Worm (Caenorhabditis elegans) whole organism, L4 larva: Measurements from ENCODE around the gene rpap-3.
A peak's percentile ranks its signal among the peaks of the same experiment; 100 is the strongest.

Experiments
- D1046.2 ChIP-seq: fragments of 200-800 bp; sonication (Bioruptor generic); IDR thresholded peaks from 2 replicates; pipeline ENCODE4 v1.3.6; 2022; ENCODE audit warnings: missing genetic modification characterization, missing compliant biosample characterization
- F37D6.2 ChIP-seq: sonication (generic microtip); optimal IDR thresholded peaks from 2 replicates; lab custom pipeline; 2016; ENCODE audit warnings: mild to moderate bottlenecking, missing genetic modification characterization, missing compliant biosample characterization
- F44E2.7 ChIP-seq: fragments of 200-800 bp; sonication (Bioruptor generic); IDR thresholded peaks from 2 replicates; pipeline ENCODE4 v2.1.2; 2022; ENCODE audit warnings: missing genetic modification characterization, missing compliant biosample characterization
- R02D3.7 ChIP-seq: fragments of 150-350 bp; sonication (generic microtip); optimal IDR thresholded peaks from 3 replicates; lab custom pipeline; 2014; ENCODE audit warnings: missing biosample characterization, missing genetic modification characterization
- T26A8.4 ChIP-seq: fragments of 200-800 bp; sonication (Bioruptor generic); IDR thresholded peaks from 2 replicates; pipeline ENCODE4 v1.3.6; 2022; ENCODE audit warnings: missing genetic modification characterization, missing compliant biosample characterization
- arid-1 ChIP-seq: fragments of 200-800 bp; sonication (Bioruptor generic); conservative IDR thresholded peaks from 2 replicates; pipeline ENCODE4 v1.3.6; 2022; ENCODE audit warnings: missing genetic modification reagents, missing genetic modification characterization, missing compliant biosample characterization
- ceh-44 ChIP-seq: fragments of 200-800 bp; sonication (Bioruptor generic); IDR thresholded peaks from 2 replicates; pipeline ENCODE4 v1.3.6; 2022; ENCODE audit warnings: missing genetic modification reagents, missing genetic modification characterization, missing compliant biosample characterization
- daf-16 ChIP-seq, 3 experiments: sonication (generic microtip); optimal IDR thresholded peaks; 2 replicates each; lab custom pipeline; 2016 to 2017; ENCODE audit warnings: missing genetic modification characterization in 3 of 3, missing genetic modification reagents in 3 of 3, mild to moderate bottlenecking in 2 of 3, missing compliant biosample characterization in 2 of 3, missing biosample characterization in 1 of 3, moderate library complexity in 1 of 3
- dmd-6 ChIP-seq: fragments of 200-800 bp; sonication (Bioruptor generic); IDR thresholded peaks from 2 replicates; pipeline ENCODE4 v1.3.6; 2022; ENCODE audit warnings: missing genetic modification reagents, missing genetic modification characterization, missing compliant biosample characterization
- dmd-8 ChIP-seq: fragments of 200-800 bp; sonication (Bioruptor generic); IDR thresholded peaks from 2 replicates; pipeline ENCODE4 v1.3.6; 2022; ENCODE audit warnings: missing genetic modification characterization, missing compliant biosample characterization
- dpl-1 ChIP-seq: fragments of 150-350 bp; optimal IDR thresholded peaks from 2 replicates; lab custom pipeline; 2014; ENCODE audit warnings: missing biosample characterization, missing genetic modification reagents, missing genetic modification characterization
- dve-1 ChIP-seq: sonication (generic microtip); optimal IDR thresholded peaks from 2 replicates; lab custom pipeline; 2017; ENCODE audit warnings: antibody characterized with exemption, mild to moderate bottlenecking, missing genetic modification characterization, missing compliant biosample characterization; ENCODE audit not compliant: insufficient read depth
- gei-8 ChIP-seq: fragments of 200-800 bp; sonication (Bioruptor generic); optimal IDR thresholded peaks from 2 replicates; lab custom pipeline; 2018; ENCODE audit warnings: mild to moderate bottlenecking, missing genetic modification characterization, missing compliant biosample characterization
- hlh-11 ChIP-seq: fragments of 200-800 bp; sonication (Bioruptor generic); optimal IDR thresholded peaks from 2 replicates; lab custom pipeline; 2018; ENCODE audit warnings: mild to moderate bottlenecking, missing genetic modification characterization, missing compliant biosample characterization
- hlh-30 ChIP-seq: sonication (generic microtip); optimal IDR thresholded peaks from 2 replicates; lab custom pipeline; 2017; ENCODE audit warnings: antibody characterized with exemption, mild to moderate bottlenecking, missing genetic modification characterization, missing compliant biosample characterization; ENCODE audit not compliant: insufficient read depth
- jun-1 ChIP-seq: fragments of 150-350 bp; optimal IDR thresholded peaks from 2 replicates; lab custom pipeline; 2014; ENCODE audit warnings: missing biosample characterization, missing genetic modification reagents, missing genetic modification characterization
- lin-38 ChIP-seq: fragments of 200-800 bp; sonication (Bioruptor generic); IDR thresholded peaks from 2 replicates; pipeline ENCODE4 v1.3.6; 2022; ENCODE audit warnings: missing genetic modification reagents, missing genetic modification characterization, missing compliant biosample characterization
- lir-3 ChIP-seq: sonication (generic microtip); optimal IDR thresholded peaks from 2 replicates; lab custom pipeline; 2016; ENCODE audit warnings: mild to moderate bottlenecking, missing genetic modification characterization, missing compliant biosample characterization
- madf-5 ChIP-seq, 2 experiments: fragments of 200-800 bp; sonication (Bioruptor generic); IDR thresholded peaks; 2 replicates each; pipeline ENCODE4 v1.3.6; 2022; ENCODE audit warnings: missing compliant biosample characterization in 2 of 2, missing genetic modification characterization in 2 of 2
- mep-1 ChIP-seq: fragments of 150-350 bp; sonication (generic microtip); optimal IDR thresholded peaks from 3 replicates; lab custom pipeline; 2014; ENCODE audit warnings: missing biosample characterization, missing genetic modification characterization
- mes-2 ChIP-seq: sonication (generic microtip); optimal IDR thresholded peaks from 2 replicates; lab custom pipeline; 2016; ENCODE audit warnings: missing genotype, mild to moderate bottlenecking, missing genetic modification characterization, missing compliant biosample characterization; ENCODE audit not compliant: poor library complexity, severe bottlenecking
- nhr-25 ChIP-seq: sonication (generic microtip); optimal IDR thresholded peaks from 2 replicates; lab custom pipeline; 2017; ENCODE audit warnings: missing genetic modification characterization, mild to moderate bottlenecking, missing compliant biosample characterization, antibody characterized with exemption, moderate library complexity, borderline replicate concordance; ENCODE audit not compliant: insufficient read depth
- nhr-28 ChIP-seq: fragments of 150-350 bp; optimal IDR thresholded peaks from 2 replicates; lab custom pipeline; 2014; ENCODE audit warnings: missing biosample characterization, missing genetic modification characterization
- nhr-41 ChIP-seq: fragments of 200-800 bp; sonication (Bioruptor generic); IDR thresholded peaks from 2 replicates; pipeline ENCODE4 v1.3.6; 2022; ENCODE audit warnings: missing genetic modification reagents, missing genetic modification characterization, missing compliant biosample characterization
- nhr-42 ChIP-seq: fragments of 200-800 bp; sonication (Bioruptor generic); IDR thresholded peaks from 2 replicates; pipeline ENCODE4 v1.3.6; 2022; ENCODE audit warnings: missing genetic modification characterization, missing compliant biosample characterization
- nhr-48 ChIP-seq: sonication (generic microtip); optimal IDR thresholded peaks from 2 replicates; lab custom pipeline; 2016; ENCODE audit warnings: mild to moderate bottlenecking, missing genetic modification characterization, missing compliant biosample characterization
- nhr-6 ChIP-seq: fragments of 150-350 bp; optimal IDR thresholded peaks from 2 replicates; lab custom pipeline; 2014; ENCODE audit warnings: missing biosample characterization, missing genetic modification characterization
- nhr-76 ChIP-seq: fragments of 150-350 bp; optimal IDR thresholded peaks from 2 replicates; lab custom pipeline; 2014; ENCODE audit warnings: missing biosample characterization, missing genetic modification characterization
- nhr-77 ChIP-seq: fragments of 150-350 bp; optimal IDR thresholded peaks from 2 replicates; lab custom pipeline; 2014; ENCODE audit warnings: missing biosample characterization, missing genetic modification characterization
- pha-4 ChIP-seq, 2 experiments: fragments of 150-350 bp in 1 of 2; fragments of 200-800 bp in 1 of 2; sonication (Bioruptor generic) in 1 of 2; IDR thresholded peaks in 1 of 2; optimal IDR thresholded peaks in 1 of 2; 2 replicates each; pipeline versions ENCODE4 v1.3.6 to Lab custom; 2014 to 2022; ENCODE audit warnings: missing genetic modification characterization in 2 of 2, missing genetic modification reagents in 2 of 2, missing biosample characterization in 1 of 2, missing compliant biosample characterization in 1 of 2
- php-3 ChIP-seq: fragments of 200-800 bp; sonication (Bioruptor generic); IDR thresholded peaks from 2 replicates; pipeline ENCODE4 v1.3.6; 2022; ENCODE audit warnings: missing genetic modification reagents, missing genetic modification characterization, missing compliant biosample characterization
- pqm-1 ChIP-seq: sonication (generic microtip); optimal IDR thresholded peaks from 2 replicates; lab custom pipeline; 2017; ENCODE audit warnings: missing biosample characterization, missing genetic modification characterization
- set-16 ChIP-seq: fragments of 200-800 bp; sonication (Bioruptor generic); IDR thresholded peaks from 2 replicates; pipeline ENCODE4 v1.3.6; 2022; ENCODE audit warnings: missing genetic modification reagents, missing genetic modification characterization, missing compliant biosample characterization
- skn-1 ChIP-seq: fragments of 150-350 bp; optimal IDR thresholded peaks from 2 replicates; lab custom pipeline; 2014; ENCODE audit warnings: missing biosample characterization, missing genetic modification characterization
- tag-97 ChIP-seq: fragments of 200-800 bp; sonication (Bioruptor generic); IDR thresholded peaks from 2 replicates; pipeline ENCODE4 v1.3.6; 2022; ENCODE audit warnings: missing genetic modification characterization, missing compliant biosample characterization
- zfp-3 ChIP-seq: fragments of 200-800 bp; sonication (Bioruptor generic); conservative IDR thresholded peaks from 2 replicates; pipeline ENCODE4 v1.3.6; 2022; ENCODE audit warnings: missing genetic modification reagents, missing genetic modification characterization, missing compliant biosample characterization
- ztf-11 ChIP-seq: fragments of 150-350 bp; optimal IDR thresholded peaks from 2 replicates; lab custom pipeline; 2014; ENCODE audit warnings: missing biosample characterization, missing genetic modification characterization

Gene rpap-3

DNA sequence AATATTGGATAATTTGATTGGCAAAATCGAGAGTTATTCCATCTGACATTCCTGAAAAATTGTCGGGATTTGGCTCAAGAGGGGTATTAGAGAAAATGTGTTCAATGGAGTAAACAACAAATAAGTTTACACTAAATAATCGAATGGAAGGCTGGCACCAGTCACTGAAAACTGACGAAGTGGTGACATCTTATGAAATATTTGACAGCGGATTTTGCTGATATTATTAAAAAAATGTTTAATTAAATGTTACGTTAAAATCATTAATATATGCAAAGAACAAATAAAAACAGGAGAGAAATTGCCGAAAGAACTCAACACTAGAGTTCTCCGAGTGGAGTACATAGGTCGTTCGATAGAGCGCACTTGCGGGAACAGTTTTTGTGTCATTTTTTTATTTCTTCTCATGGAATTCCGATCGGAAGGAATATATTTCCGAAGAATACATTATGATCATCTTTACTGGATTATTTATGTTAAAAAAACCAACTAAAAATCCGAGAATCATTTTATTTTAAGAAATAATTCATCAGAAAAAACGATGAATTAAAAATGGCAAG lies 6.8 kb upstream of the rpap-3 start, which contains the start of gene tag-322 (continued):
- 0 out of 2 replicates have a peak, but pooled peaks have one; percentile 32 for TF ChIP-seq arid-1 (GFP tag; lab: Robert Waterston, UW)
- no peak for TF ChIP-seq R02D3.7 (tag; lab: Kevin White, UChicago)
- TF ChIP-seq hlh-30 (tag; lab: Kevin White, UChicago), result peak; percentile 54
- no peak for TF ChIP-seq D1046.2
- TF ChIP-seq nhr-6 (tag; lab: Kevin White, UChicago), result peak; percentile 31
- TF ChIP-seq F37D6.2 (tag; lab: Kevin White, UChicago), result peak; percentile 16
- TF ChIP-seq pha-4 (GFP tag; IDR thresholded peaks at IDR 0.05; lab: Robert Waterston, UW), result no peak
- TF ChIP-seq pha-4 (tag; optimal IDR thresholded peaks at IDR 0.05; lab: Kevin White, UChicago), result peak; percentile 18
- peak; percentile 44 for TF ChIP-seq nhr-28 (tag; lab: Kevin White, UChicago)
- no peak for TF ChIP-seq lir-3 (tag; lab: Kevin White, UChicago)
- no peak for TF ChIP-seq nhr-42
- TF ChIP-seq lin-38, result peak; percentile 96
- peak; percentile 71 for TF ChIP-seq dpl-1 (GFP tag; lab: Kevin White, UChicago)

DNA sequence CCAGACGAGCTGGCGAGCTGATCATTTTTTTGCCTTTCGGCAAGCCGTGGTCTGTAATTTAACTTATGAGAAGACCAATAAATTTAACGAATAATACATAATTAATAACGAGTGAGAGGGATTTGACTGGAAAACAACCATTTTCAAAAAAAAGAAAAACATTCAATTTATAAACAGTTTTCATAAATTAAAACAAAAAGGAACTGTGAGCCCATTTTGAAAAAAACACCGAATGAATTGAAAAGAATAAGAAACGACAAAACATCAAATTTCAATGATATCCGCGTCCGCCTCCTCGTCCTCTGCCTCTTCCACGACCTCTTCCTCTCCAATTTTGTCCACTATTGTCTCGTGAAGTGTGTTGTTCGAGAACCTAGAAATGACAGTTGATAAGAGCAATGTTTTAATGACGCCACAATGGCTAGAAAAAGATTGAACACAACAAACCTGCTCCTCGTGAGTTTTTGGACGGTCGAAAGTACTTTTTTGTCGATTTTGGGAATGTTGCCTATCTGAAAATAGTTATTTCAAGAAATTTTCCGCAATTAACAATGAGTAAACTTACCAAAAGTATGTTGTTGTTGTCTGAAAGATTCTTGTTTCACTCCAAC lies 5.1 kb upstream of the rpap-3 start, which contains the start of gene tag-321:
Gene tag-321 (minus strand): TSS at position 51 of the 611 bp plus-strand sequence.
- peak; percentile 60 for TF ChIP-seq dmd-6 (GFP tag; lab: Robert Waterston, UW)
- peak; percentile 36 for TF ChIP-seq hlh-11 (tag; lab: Kevin White, UChicago)
- TF ChIP-seq set-16 (GFP tag; lab: Robert Waterston, UW), result no peak
- no peak for TF ChIP-seq daf-16 (GFP tag; optimal IDR thresholded peaks at IDR 0.05; lab: Kevin White, UChicago)
- peak; percentile 82 for TF ChIP-seq daf-16 (tag; optimal IDR thresholded peaks at IDR 0.05; lab: Kevin White, UChicago)
- peak; percentile 49 for TF ChIP-seq hlh-30 (tag; lab: Kevin White, UChicago)
- TF ChIP-seq mes-2 (tag; lab: Kevin White, UChicago), result peak; percentile 28
- TF ChIP-seq nhr-28 (tag; lab: Kevin White, UChicago), result peak; percentile 75
- TF ChIP-seq nhr-41, result no peak
- TF ChIP-seq dve-1 (tag; lab: Kevin White, UChicago), result peak; percentile 62
- TF ChIP-seq nhr-77 (tag; lab: Kevin White, UChicago), result peak; percentile 32
- TF ChIP-seq gei-8 (GFP tag; lab: Kevin White, UChicago), result no peak

DNA sequence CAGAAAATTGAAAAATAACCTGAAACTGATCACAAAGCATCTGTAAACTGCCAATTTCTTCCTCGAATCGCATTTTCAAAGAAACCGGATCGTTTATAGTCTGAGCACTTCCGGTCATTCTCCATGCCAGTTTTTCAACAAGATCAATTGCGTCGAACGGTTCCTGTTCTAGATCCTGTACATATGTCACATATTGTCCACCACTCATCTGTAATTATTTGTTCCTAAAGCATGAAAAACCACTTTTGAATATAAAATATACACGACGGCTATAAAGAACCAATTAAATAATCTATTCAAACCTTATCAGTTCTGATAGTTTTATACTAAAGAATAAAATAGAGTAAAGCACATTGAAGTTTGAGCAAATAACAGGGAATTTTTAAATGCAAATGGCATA lies 3.5 kb upstream of the rpap-3 start, which contains the start of gene sec-10:
Gene sec-10 (minus strand): TSS at position 208 of the 400 bp plus-strand sequence.
- TF ChIP-seq nhr-28 (tag; lab: Kevin White, UChicago) (peak; percentile 68), jun-1 (tag; lab: Kevin White, UChicago) (no peak), daf-16 (GFP tag; optimal IDR thresholded peaks at IDR 0.05; lab: Kevin White, UChicago) (no peak), daf-16 (tag; optimal IDR thresholded peaks at IDR 0.05; lab: Kevin White, UChicago) (peak; percentile 42), mep-1 (tag; lab: Kevin White, UChicago) (no peak), arid-1 (GFP tag; lab: Robert Waterston, UW) (0 out of 2 replicates have a peak, but pooled peaks have one; percentile 33), T26A8.4 (GFP tag; lab: Robert Waterston, UW) (peak; percentile 64; the same call in 1 of the 2 replicates), dve-1 (tag; lab: Kevin White, UChicago) (peak; percentile 57), php-3 (GFP tag; lab: Robert Waterston, UW) (peak; percentile 63), zfp-3 (peak; percentile 60; the same call in 1 of the 2 replicates), lin-38 (peak; percentile 43; the same call in 1 of the 2 replicates), pqm-1 (peak; percentile 9), nhr-76 (tag; lab: Kevin White, UChicago) (no peak)

DNA sequence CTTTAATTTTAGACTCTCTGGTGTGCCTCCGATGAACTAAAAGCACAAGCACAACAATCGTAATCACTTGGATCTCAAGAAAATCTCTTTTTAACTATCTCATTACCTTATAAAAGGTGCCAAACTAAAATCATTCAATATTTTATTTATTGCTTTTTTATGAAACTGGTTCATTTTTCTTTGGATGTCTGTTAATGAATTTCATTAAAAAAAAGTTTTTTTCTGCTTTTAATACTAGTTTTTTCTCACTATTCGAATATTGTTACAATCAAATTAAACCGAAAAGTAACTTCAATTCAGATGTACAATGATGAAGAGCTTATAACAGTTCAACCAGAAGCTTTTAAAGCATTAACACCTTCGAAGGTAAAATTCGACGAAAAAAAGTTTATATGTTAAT lies 3.0 kb downstream of the rpap-3 start, which contains the start of gene swd-2.1:
Gene swd-2.1 (plus strand): TSS at position 301 of the 400 bp plus-strand sequence.
- TF ChIP-seq nhr-48 (tag; lab: Kevin White, UChicago) (no peak), nhr-25 (tag; lab: Kevin White, UChicago) (no peak), ztf-11 (tag; lab: Kevin White, UChicago) (no peak), madf-5 (GFP tag; IDR thresholded peaks at IDR 0.05; lab: Robert Waterston, UW) (no peak), F44E2.7 (GFP tag; lab: Robert Waterston, UW) (no peak), daf-16 (GFP tag; optimal IDR thresholded peaks at IDR 0.05; lab: Kevin White, UChicago) (no peak), daf-16 (tag; optimal IDR thresholded peaks at IDR 0.05; lab: Kevin White, UChicago) (no peak), dmd-8 (GFP tag; lab: Robert Waterston, UW) (no peak), skn-1 (tag; lab: Kevin White, UChicago) (no peak), D1046.2 (no peak), ceh-44 (GFP tag; lab: Robert Waterston, UW) (no peak), nhr-6 (tag; lab: Kevin White, UChicago) (no peak), tag-97 (GFP tag; lab: Robert Waterston, UW) (no peak)
